Worm (Caenorhabditis elegans): Measurements from ENCODE around the gene C05B5.5.

Gene C05B5.5

DNA sequence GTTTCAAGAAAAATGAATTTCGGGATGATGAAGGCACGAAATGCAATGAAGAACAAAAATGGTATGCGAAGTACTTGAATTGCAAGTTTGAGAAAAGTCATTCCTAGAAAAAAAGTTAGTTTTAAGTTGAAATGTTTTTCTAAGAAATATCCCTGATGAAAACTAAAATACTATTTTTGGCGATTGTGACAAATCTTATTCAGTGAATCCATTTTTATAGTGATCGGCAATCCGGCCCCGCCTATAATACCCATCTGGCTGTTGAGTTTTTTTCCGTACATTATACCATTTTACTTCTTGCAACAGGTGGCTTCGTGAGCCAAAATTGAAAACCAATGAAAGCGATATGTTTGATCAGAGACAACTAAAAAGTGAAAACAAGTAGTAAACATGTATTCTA, 1.9 kb upstream of the C05B5.5 start, which contains the start of gene C05B5.17:
Gene C05B5.17 (minus strand): TSS at position 101 of the 400 bp plus-strand sequence.
- no peak for TF ChIP-seq let-607 (tag; optimal IDR thresholded peaks at IDR 0.05)
- no peak for TF ChIP-seq egl-18 (GFP tag; IDR thresholded peaks at IDR 0.05)
- TF ChIP-seq nhr-80 (tag; optimal IDR thresholded peaks at IDR 0.05), result no peak
- no peak for TF ChIP-seq dpff-1 (tag; optimal IDR thresholded peaks at IDR 0.05)
- no peak for TF ChIP-seq ztf-26 (tag; optimal IDR thresholded peaks at IDR 0.05)
- no peak for TF ChIP-seq mxl-1 (tag; optimal IDR thresholded peaks at IDR 0.05)
- TF ChIP-seq pbrm-1 (GFP tag; IDR thresholded peaks at IDR 0.05), result no peak
- no peak for TF ChIP-seq B0035.1 (tag; optimal IDR thresholded peaks at IDR 0.05)
- no peak for TF ChIP-seq tlf-1 (GFP tag; optimal IDR thresholded peaks at IDR 0.05)
- TF ChIP-seq zfh-2 (GFP tag; conservative IDR thresholded peaks at IDR 0.05), result no peak
- TF ChIP-seq ets-4 (GFP tag; optimal IDR thresholded peaks at IDR 0.05), result no peak
- no peak for TF ChIP-seq ceh-27 (GFP tag; optimal IDR thresholded peaks at IDR 0.05)
- no peak for TF ChIP-seq rcor-1 (GFP tag; IDR thresholded peaks at IDR 0.05)
- no peak for TF ChIP-seq snpc-4 (GFP tag; optimal IDR thresholded peaks at IDR 0.05)
- no peak for TF ChIP-seq snpc-4 (tag; optimal IDR thresholded peaks at IDR 0.05)

- no peak for TF ChIP-seq nfya-2 (GFP tag; IDR thresholded peaks at IDR 0.05)
- TF ChIP-seq egl-18 (GFP tag; IDR thresholded peaks at IDR 0.05), result no peak
- TF ChIP-seq fkh-3 (tag; optimal IDR thresholded peaks at IDR 0.05), result no peak
- TF ChIP-seq aptf-3 (GFP tag; IDR thresholded peaks at IDR 0.05), result no peak
- no peak for TF ChIP-seq lin-35 (GFP tag; optimal IDR thresholded peaks at IDR 0.05)
- TF ChIP-seq let-607 (tag; optimal IDR thresholded peaks at IDR 0.05), result no peak
- no peak for TF ChIP-seq Y53F4B.3 (GFP tag; IDR thresholded peaks at IDR 0.05)
- no peak for TF ChIP-seq T07F8.4 (tag; optimal IDR thresholded peaks at IDR 0.05)
- TF ChIP-seq die-1 (tag; optimal IDR thresholded peaks at IDR 0.05), result no peak
- TF ChIP-seq D2030.7 (GFP tag; IDR thresholded peaks at IDR 0.05), result no peak
- no peak for TF ChIP-seq lin-26 (GFP tag; IDR thresholded peaks at IDR 0.05)
- TF ChIP-seq sptf-2 (GFP tag; optimal IDR thresholded peaks at IDR 0.05), result no peak
- no peak for TF ChIP-seq madf-8 (GFP tag; conservative IDR thresholded peaks at IDR 0.05)
- TF ChIP-seq ztf-26 (tag; optimal IDR thresholded peaks at IDR 0.05), result no peak
- no peak for TF ChIP-seq ekl-4 (GFP tag; IDR thresholded peaks at IDR 0.05)
- no peak for TF ChIP-seq tbp1 (GFP tag; optimal IDR thresholded peaks at IDR 0.05)
- TF ChIP-seq mcd-1 (GFP tag; IDR thresholded peaks at IDR 0.05), result no peak
- no peak for TF ChIP-seq nfyb-1 (GFP tag; IDR thresholded peaks at IDR 0.05)
- TF ChIP-seq mes-4 (tag; optimal IDR thresholded peaks at IDR 0.05), result no peak
Measured at ce11 chrIII:10000428-10000827, 732 bp upstream of the C05B5.5 start, which contains the start of gene C05B5.2. TSS of gene C05B5.2 (minus strand) at chrIII:10000528.

DNA sequence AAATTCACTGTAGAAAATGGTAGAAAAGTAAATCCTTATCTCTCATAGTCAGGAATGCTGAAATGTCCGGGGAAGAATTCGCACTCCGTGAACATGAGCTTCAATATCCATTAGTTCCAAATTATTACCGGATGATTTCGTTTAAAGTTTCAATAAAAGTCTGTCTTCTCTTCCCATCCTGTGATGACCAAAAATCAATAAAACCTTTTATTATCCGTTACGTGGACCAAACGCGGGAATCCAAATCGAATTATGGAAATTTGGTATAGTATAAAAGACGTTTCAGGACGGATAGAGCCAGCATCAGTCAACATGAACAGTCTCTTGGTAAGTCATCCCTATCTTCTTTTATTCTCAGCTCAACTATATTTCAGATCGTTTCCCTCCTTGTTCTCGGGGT, 3.1 kb downstream of the C05B5.5 start, which contains the start of gene C05B5.11:
Gene C05B5.11 (plus strand): TSS at position 301 of the 400 bp plus-strand sequence.
- TF ChIP-seq F49E8.2 (tag; optimal IDR thresholded peaks at IDR 0.05; ENCODE audit: insufficient read depth), result no peak
- TF ChIP-seq aptf-3 (GFP tag; IDR thresholded peaks at IDR 0.05), result no peak
- no peak for TF ChIP-seq ztf-26 (tag; optimal IDR thresholded peaks at IDR 0.05)
- no peak for TF ChIP-seq gei-17 (GFP tag; optimal IDR thresholded peaks at IDR 0.05)
- no peak for TF ChIP-seq akir-1 (GFP tag; optimal IDR thresholded peaks at IDR 0.05)
- TF ChIP-seq T07F8.4 (tag; optimal IDR thresholded peaks at IDR 0.05), result no peak
- no peak for TF ChIP-seq pha-4 (tag; optimal IDR thresholded peaks at IDR 0.05)
- TF ChIP-seq attf-3 (GFP tag; conservative IDR thresholded peaks at IDR 0.05), result no peak
- TF ChIP-seq cebp-1 (GFP tag; IDR thresholded peaks at IDR 0.05), result no peak
- TF ChIP-seq cebp-1 (tag; optimal IDR thresholded peaks at IDR 0.05), result no peak
- no peak for TF ChIP-seq F37B4.10 (GFP tag; IDR thresholded peaks at IDR 0.05)
- TF ChIP-seq hmg-20 (GFP tag; IDR thresholded peaks at IDR 0.05), result no peak
- no peak for TF ChIP-seq mes-4 (tag; optimal IDR thresholded peaks at IDR 0.05)
- TF ChIP-seq madf-6 (GFP tag; IDR thresholded peaks at IDR 0.05), result no peak
- no peak for TF ChIP-seq let-607 (tag; optimal IDR thresholded peaks at IDR 0.05)
